Worm (Caenorhabditis elegans): ENCODE results near the gene txdc-9.

DNA sequence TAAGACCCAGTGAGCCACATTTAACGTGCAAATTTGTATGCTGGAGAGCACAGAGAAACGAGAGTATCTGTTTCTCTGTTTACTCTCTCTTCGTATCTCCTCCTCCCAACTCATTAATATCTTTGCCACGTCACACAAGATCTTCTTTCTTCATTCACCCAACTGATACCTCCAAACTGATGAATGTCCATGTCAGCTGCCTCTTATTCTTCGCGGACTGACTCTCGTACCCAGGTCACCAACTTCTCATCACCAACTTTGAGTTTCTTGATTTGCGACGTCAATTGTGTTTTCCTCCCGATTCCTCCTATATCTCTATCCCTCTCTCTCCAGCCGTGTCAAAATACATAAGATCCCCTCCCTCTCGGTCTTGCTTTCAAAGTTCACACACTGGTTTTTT lies 29.6 kb upstream of the txdc-9 start:
- TF ChIP-seq lir-1 (GFP tag; conservative IDR thresholded peaks at IDR 0.05) (no peak), ama-1 (optimal IDR thresholded peaks at IDR 0.05) (no peak), ama-1 (GFP tag; optimal IDR thresholded peaks at IDR 0.05) (no peak), bed-1 (GFP tag; IDR thresholded peaks at IDR 0.05) (no peak), Y56A3A.18 (GFP tag; IDR thresholded peaks at IDR 0.05) (no peak)
